Fruit fly (Drosophila melanogaster) whole organism, embryonic: ENCODE results near the gene CG14221.

Source experiments
- Atf-2 ChIP-seq: fragments of 200-800 bp; sonication (Bioruptor generic); optimal IDR thresholded peaks from 2 replicates; lab custom pipeline; 2016; ENCODE audit warnings: missing biosample characterization, missing genetic modification characterization
- Atf6 ChIP-seq: fragments of 200-800 bp; sonication (Bioruptor generic); IDR thresholded peaks from 2 replicates; pipeline ENCODE4 v1.3.6; 2022; ENCODE audit warnings: missing biosample characterization, missing genetic modification characterization
- Awh ChIP-seq: fragments of 200-800 bp; sonication (Bioruptor generic); IDR thresholded peaks from 2 replicates; pipeline ENCODE4, ENCODE4 v1.3.6; 2022; ENCODE audit warnings: missing biosample characterization, missing genetic modification characterization
- BEAF-32 ChIP-seq: fragments of 200-800 bp; sonication (Bioruptor generic); optimal IDR thresholded peaks from 3 replicates; lab custom pipeline; 2017; ENCODE audit warnings: missing biosample characterization, missing genetic modification characterization, mild to moderate bottlenecking, moderate library complexity, missing genetic modification reagents
- Blimp-1 ChIP-seq: fragments of 200-800 bp; sonication (Bioruptor generic); optimal IDR thresholded peaks from 3 replicates; lab custom pipeline; 2018; ENCODE audit warnings: missing biosample characterization, missing genetic modification characterization, mild to moderate bottlenecking, moderate library complexity, missing genetic modification reagents
- CG10267 ChIP-seq: fragments of 200-800 bp; sonication (Bioruptor generic); optimal IDR thresholded peaks from 2 replicates; lab custom pipeline; 2018; ENCODE audit warnings: missing biosample characterization, mild to moderate bottlenecking, missing genetic modification characterization, moderate library complexity
- CG10543 ChIP-seq: fragments of 200-800 bp; sonication (Bioruptor generic); optimal IDR thresholded peaks from 3 replicates; lab custom pipeline; 2017; ENCODE audit warnings: missing biosample characterization, mild to moderate bottlenecking, missing genetic modification characterization, moderate library complexity
- CG10959 ChIP-seq: fragments of 200-800 bp; sonication (Bioruptor generic); IDR thresholded peaks from 2 replicates; pipeline ENCODE4 v1.3.6; 2022; ENCODE audit warnings: missing biosample characterization, missing genetic modification characterization
- CG11085 ChIP-seq: fragments of 200-800 bp; sonication (Bioruptor generic); IDR thresholded peaks from 2 replicates; pipeline ENCODE4 v1.3.6; 2022; ENCODE audit warnings: missing biosample characterization, missing genetic modification characterization
- CG12104 ChIP-seq: fragments of 200-800 bp; sonication (Bioruptor generic); optimal IDR thresholded peaks from 3 replicates; lab custom pipeline; 2016; ENCODE audit warnings: missing biosample characterization, missing genetic modification characterization
- CG12236 ChIP-seq: fragments of 200-800 bp; sonication (Bioruptor generic); optimal IDR thresholded peaks from 2 replicates; lab custom pipeline; 2016; ENCODE audit warnings: missing biosample characterization, missing genetic modification characterization
- CG13123 ChIP-seq: fragments of 200-800 bp; sonication (Bioruptor generic); optimal IDR thresholded peaks from 2 replicates; lab custom pipeline; 2016; ENCODE audit warnings: missing biosample characterization, missing genetic modification characterization
- CG13296 ChIP-seq: fragments of 200-800 bp; sonication (Bioruptor generic); optimal IDR thresholded peaks from 3 replicates; lab custom pipeline; 2018; ENCODE audit warnings: missing biosample characterization, mild to moderate bottlenecking, missing genetic modification characterization
- CG14860 ChIP-seq: fragments of 200-800 bp; sonication (Bioruptor generic); IDR thresholded peaks from 3 replicates; pipeline ENCODE4 v1.3.6; 2022; ENCODE audit warnings: missing biosample characterization, missing genetic modification characterization; ENCODE audit not compliant: partially characterized antibody
- CG15479 ChIP-seq: fragments of 200-800 bp; sonication (Bioruptor generic); optimal IDR thresholded peaks from 3 replicates; lab custom pipeline; 2019; ENCODE audit warnings: missing biosample characterization, mild to moderate bottlenecking, missing genetic modification characterization, moderate library complexity
- CG18619 ChIP-seq: fragments of 200-800 bp; sonication (Bioruptor generic); optimal IDR thresholded peaks from 3 replicates; lab custom pipeline; 2017; ENCODE audit warnings: missing biosample characterization, mild to moderate bottlenecking, missing genetic modification characterization
- CG31224 ChIP-seq: fragments of 200-800 bp; sonication (Bioruptor generic); IDR thresholded peaks from 2 replicates; pipeline ENCODE4 v1.3.6; 2022; ENCODE audit warnings: missing biosample characterization, missing genetic modification characterization
- CG31365 ChIP-seq: fragments of 200-800 bp; sonication (Bioruptor generic); optimal IDR thresholded peaks from 2 replicates; lab custom pipeline; 2018; ENCODE audit warnings: missing biosample characterization, mild to moderate bottlenecking, missing genetic modification characterization
- CG3281 ChIP-seq: fragments of 200-800 bp; sonication (Bioruptor generic); optimal IDR thresholded peaks from 3 replicates; lab custom pipeline; 2017; ENCODE audit warnings: missing biosample characterization, mild to moderate bottlenecking, missing genetic modification characterization
- CG34376 ChIP-seq: fragments of 200-800 bp; sonication (Bioruptor generic); optimal IDR thresholded peaks from 2 replicates; lab custom pipeline; 2018; ENCODE audit warnings: missing biosample characterization, mild to moderate bottlenecking, missing genetic modification characterization
- CG3847 ChIP-seq: fragments of 200-800 bp; sonication (Bioruptor generic); IDR thresholded peaks from 2 replicates; pipeline ENCODE4 v1.3.6; 2022; ENCODE audit warnings: missing biosample characterization, missing genetic modification characterization
- CG6254 ChIP-seq: fragments of 200-800 bp; sonication (Bioruptor generic); optimal IDR thresholded peaks from 3 replicates; lab custom pipeline; 2017; ENCODE audit warnings: mild to moderate bottlenecking, missing biosample characterization, missing genetic modification reagents, missing genetic modification characterization
- CG6654 ChIP-seq: fragments of 200-800 bp; sonication (Bioruptor generic); optimal IDR thresholded peaks from 2 replicates; lab custom pipeline; 2017; ENCODE audit warnings: missing biosample characterization, mild to moderate bottlenecking, missing genetic modification characterization
- CG9437 ChIP-seq: fragments of 200-800 bp; sonication (Bioruptor generic); optimal IDR thresholded peaks from 2 replicates; lab custom pipeline; 2018; ENCODE audit warnings: missing biosample characterization, mild to moderate bottlenecking, missing genetic modification characterization
- CG9609 ChIP-seq: fragments of 200-800 bp; sonication (Bioruptor generic); optimal IDR thresholded peaks from 3 replicates; lab custom pipeline; 2016; ENCODE audit warnings: missing biosample characterization, missing genetic modification characterization
- Dbx ChIP-seq: fragments of 200-800 bp; sonication (Bioruptor generic); IDR thresholded peaks from 3 replicates; pipeline ENCODE4 v1.3.6; 2022; ENCODE audit warnings: missing biosample characterization, missing genetic modification characterization
- Dip2 ChIP-seq: fragments of 200-800 bp; sonication (Bioruptor generic); IDR thresholded peaks from 2 replicates; pipeline ENCODE4 v1.3.6; 2022; ENCODE audit warnings: missing biosample characterization, missing genetic modification characterization
- Dll ChIP-seq: fragments of 200-800 bp; sonication (Bioruptor generic); IDR thresholded peaks from 4 replicates; pipeline ENCODE4 v1.3.6; 2022; ENCODE audit warnings: missing biosample characterization, missing genetic modification characterization; ENCODE audit not compliant: partially characterized antibody
- Dp ChIP-seq: fragments of 200-800 bp; sonication (Bioruptor generic); optimal IDR thresholded peaks from 2 replicates; lab custom pipeline; 2018; ENCODE audit warnings: missing biosample characterization, mild to moderate bottlenecking, missing genetic modification characterization, moderate library complexity
- Gug ChIP-seq: fragments of 200-800 bp; sonication (Bioruptor generic); IDR thresholded peaks from 4 replicates; pipeline ENCODE4 v1.3.6; 2022; ENCODE audit warnings: missing biosample characterization, missing genetic modification characterization
- Hmx ChIP-seq: fragments of 200-800 bp; sonication (Bioruptor generic); optimal IDR thresholded peaks from 2 replicates; lab custom pipeline; 2016; ENCODE audit warnings: missing biosample characterization, missing genetic modification characterization
- Hr78 ChIP-seq, 2 experiments: fragments of 200-800 bp in 1 of 2; fragments of >200 bp in 1 of 2; sonication (Bioruptor generic) in 1 of 2; optimal IDR thresholded peaks; 2 replicates each; lab custom pipeline; 2017 to 2019; ENCODE audit warnings: missing biosample characterization in 2 of 2, missing genetic modification characterization in 2 of 2, mild to moderate bottlenecking in 1 of 2, moderate library complexity in 1 of 2
- Mad ChIP-seq: fragments of 200-800 bp; sonication (Bioruptor generic); optimal IDR thresholded peaks from 2 replicates; lab custom pipeline; 2016; ENCODE audit warnings: missing biosample characterization, missing genetic modification characterization
- Poxn ChIP-seq: fragments of 200-800 bp; sonication (Bioruptor generic); IDR thresholded peaks from 2 replicates; pipeline ENCODE4 v1.3.6; 2022; ENCODE audit warnings: missing biosample characterization, missing genetic modification characterization
- Spps ChIP-seq: fragments of 200-800 bp; sonication (Bioruptor generic); optimal IDR thresholded peaks from 2 replicates; lab custom pipeline; 2018; ENCODE audit warnings: missing biosample characterization, mild to moderate bottlenecking, missing genetic modification characterization
- amos ChIP-seq: fragments of 200-800 bp; sonication (Bioruptor generic); IDR thresholded peaks from 2 replicates; pipeline ENCODE4 v1.3.6; 2022; ENCODE audit warnings: missing biosample characterization, missing genetic modification characterization; ENCODE audit not compliant: partially characterized antibody
- ase ChIP-seq: fragments of 200-800 bp; sonication (Bioruptor generic); IDR thresholded peaks from 3 replicates; pipeline ENCODE4 v1.3.6; 2022; ENCODE audit warnings: missing biosample characterization, missing genetic modification characterization
- bowl ChIP-seq: fragments of 200-800 bp; sonication (Bioruptor generic); IDR thresholded peaks from 2 replicates; pipeline ENCODE4 v1.3.6; 2022; ENCODE audit warnings: missing biosample characterization, missing genetic modification characterization
- chinmo ChIP-seq: fragments of 200-800 bp; sonication (Bioruptor generic); IDR thresholded peaks from 4 replicates; pipeline ENCODE4 v1.3.6; 2022; ENCODE audit warnings: missing biosample characterization, missing genetic modification characterization; ENCODE audit not compliant: partially characterized antibody
- da ChIP-seq: fragments of 200-800 bp; sonication (Bioruptor generic); optimal IDR thresholded peaks from 2 replicates; lab custom pipeline; 2016; ENCODE audit warnings: missing biosample characterization, missing genetic modification characterization
- dmrt11E ChIP-seq: fragments of 200-800 bp; sonication (Bioruptor generic); optimal IDR thresholded peaks from 3 replicates; lab custom pipeline; 2018; ENCODE audit warnings: missing biosample characterization, mild to moderate bottlenecking, missing genetic modification characterization, moderate library complexity
- gfzf ChIP-seq: fragments of 200-800 bp; sonication (Bioruptor generic); optimal IDR thresholded peaks from 2 replicates; lab custom pipeline; 2016; ENCODE audit warnings: missing biosample characterization, mild to moderate bottlenecking, missing genetic modification characterization, moderate library complexity
- insv ChIP-seq, 2 experiments: fragments of 200-800 bp; sonication (Bioruptor generic); optimal IDR thresholded peaks; 3 replicates each; lab custom pipeline; 2016 to 2018; ENCODE audit warnings: missing biosample characterization in 2 of 2, missing genetic modification characterization in 2 of 2
- mld ChIP-seq: fragments of 200-800 bp; sonication (Bioruptor generic); IDR thresholded peaks from 3 replicates; pipeline ENCODE4 v1.3.6; 2022; ENCODE audit warnings: missing biosample characterization, missing genetic modification characterization; ENCODE audit not compliant: partially characterized antibody
- onecut ChIP-seq: fragments of 200-800 bp; sonication (Bioruptor generic); IDR thresholded peaks from 2 replicates; pipeline ENCODE4 v1.3.6; 2022; ENCODE audit warnings: missing biosample characterization, missing genetic modification characterization
- sug ChIP-seq: fragments of 200-800 bp; optimal IDR thresholded peaks from 2 replicates; lab custom pipeline; 2019; ENCODE audit warnings: missing biosample characterization, mild to moderate bottlenecking, missing genetic modification characterization, moderate library complexity
- tap ChIP-seq: fragments of 200-800 bp; optimal IDR thresholded peaks from 3 replicates; lab custom pipeline; 2019; ENCODE audit warnings: missing biosample characterization, mild to moderate bottlenecking, missing genetic modification characterization, moderate library complexity
- tio ChIP-seq: fragments of 200-800 bp; sonication (Bioruptor generic); optimal IDR thresholded peaks from 2 replicates; lab custom pipeline; 2017; ENCODE audit warnings: missing biosample characterization, missing genetic modification characterization, inconsistent platforms
- twi ChIP-seq: fragments of 200-800 bp; optimal IDR thresholded peaks from 2 replicates; lab custom pipeline; 2019; ENCODE audit warnings: missing biosample characterization, mild to moderate bottlenecking, missing genetic modification characterization, moderate library complexity
- tx ChIP-seq: fragments of 200-800 bp; sonication (Bioruptor generic); optimal IDR thresholded peaks from 2 replicates; lab custom pipeline; 2016; ENCODE audit warnings: missing biosample characterization, missing genetic modification characterization

CG14221 gene

dm6 chrX:19668405-19668804 lies 47.4 kb upstream of the CG14221 start (continued):
- TF ChIP-seq Hr78 (GFP tag; optimal IDR thresholded peaks at IDR 0.05; lab: Kevin White, UChicago) (peak in 1 of 2 experiments; percentile 93), CG13296 (GFP tag; lab: Kevin White, UChicago) (peak; percentile 87), Poxn (peak; percentile 85), CG3847 (peak; percentile 95), sug (tag; lab: Kevin White, UChicago) (peak; percentile 94), amos (GFP tag; lab: Robert Waterston, UW) (no peak), dmrt11E (tag; lab: Kevin White, UChicago) (peak; percentile 98), CG31365 (peak; percentile 78), Dip2 (peak; percentile 45; the same call in 1 of the 2 replicates), CG10267 (tag; lab: Kevin White, UChicago) (peak; percentile 87), CG12236 (GFP tag; lab: Kevin White, UChicago) (peak; percentile 96), onecut (peak; percentile 96), CG6254 (GFP tag; lab: Kevin White, UChicago) (peak; percentile 91), Spps (tag; lab: Kevin White, UChicago) (peak; percentile 94), CG3281 (GFP tag; lab: Kevin White, UChicago) (peak; percentile 87), Atf-2 (GFP tag; lab: Kevin White, UChicago) (peak; percentile 97), Mad (GFP tag; lab: Kevin White, UChicago) (peak; percentile 96), insv (GFP tag; optimal IDR thresholded peaks at IDR 0.05; lab: Kevin White, UChicago) (peak; percentile 12 to 67), gfzf (GFP tag; lab: Kevin White, UChicago) (peak; percentile 14), CG13123 (GFP tag; lab: Kevin White, UChicago) (peak; percentile 95), Dbx (GFP tag; lab: Robert Waterston, UW) (peak; percentile 89), CG31224 (GFP tag; lab: Robert Waterston, UW) (peak; percentile 79), CG14860 (GFP tag; lab: Robert Waterston, UW) (no peak), CG12104 (peak; percentile 89), Dll (no peak), chinmo (no peak), Awh (peak; percentile 92), CG9437 (GFP tag; lab: Kevin White, UChicago) (peak; percentile 86), Hmx (no peak), Atf6 (GFP tag; lab: Robert Waterston, UW) (peak; percentile 94), CG18619 (GFP tag; lab: Kevin White, UChicago) (peak; percentile 94), CG6654 (peak; percentile 78), CG34376 (GFP tag; lab: Kevin White, UChicago) (peak; percentile 93), tio (GFP tag; lab: Kevin White, UChicago) (peak; percentile 96), tx (GFP tag; lab: Kevin White, UChicago) (peak; percentile 97), CG10543 (GFP tag; lab: Kevin White, UChicago) (peak; percentile 96), Dp (GFP tag; lab: Kevin White, UChicago) (peak; percentile 12), Blimp-1 (GFP tag; lab: Kevin White, UChicago) (peak; percentile 85), CG10959 (GFP tag; lab: Robert Waterston, UW) (peak; percentile 97), bowl (GFP tag; lab: Robert Waterston, UW) (peak; percentile 93), mld (GFP tag; lab: Robert Waterston, UW) (no peak), tap (peak; percentile 86), CG15479 (GFP tag; lab: Kevin White, UChicago) (no peak), BEAF-32 (peak; percentile 18), da (GFP tag; lab: Kevin White, UChicago) (peak; percentile 93), Gug (GFP tag; lab: Robert Waterston, UW) (peak; percentile 95), twi (tag; lab: Kevin White, UChicago) (peak; percentile 92), CG11085 (GFP tag; lab: Robert Waterston, UW) (peak; percentile 83), CG9609 (GFP tag; lab: Kevin White, UChicago) (peak; percentile 98), ase (peak; percentile 86)
